Worm (Caenorhabditis elegans) whole organism, L4 larva: ENCODE measurements around the gene msp-32.

Experiments
- D1046.2 ChIP-seq: fragments of 200-800 bp; sonication (Bioruptor generic); IDR thresholded peaks from 2 replicates; pipeline ENCODE4 v1.3.6; 2022; ENCODE audit warnings: missing genetic modification characterization, missing compliant biosample characterization
- F26F4.8 ChIP-seq: fragments of 200-800 bp; sonication (Bioruptor generic); conservative IDR thresholded peaks from 2 replicates; pipeline ENCODE4 v1.3.6; 2022; ENCODE audit warnings: missing genetic modification characterization, missing compliant biosample characterization
- F37D6.2 ChIP-seq: sonication (generic microtip); optimal IDR thresholded peaks from 2 replicates; lab custom pipeline; 2016; ENCODE audit warnings: mild to moderate bottlenecking, missing genetic modification characterization, missing compliant biosample characterization
- F44E2.7 ChIP-seq: fragments of 200-800 bp; sonication (Bioruptor generic); IDR thresholded peaks from 2 replicates; pipeline ENCODE4 v2.1.2; 2022; ENCODE audit warnings: missing genetic modification characterization, missing compliant biosample characterization
- F49E8.2 ChIP-seq: sonication (generic microtip); optimal IDR thresholded peaks from 2 replicates; lab custom pipeline; 2016; ENCODE audit warnings: missing compliant biosample characterization, mild to moderate bottlenecking, missing genetic modification characterization, borderline replicate concordance
- R02D3.7 ChIP-seq: fragments of 150-350 bp; sonication (generic microtip); optimal IDR thresholded peaks from 3 replicates; lab custom pipeline; 2014; ENCODE audit warnings: missing biosample characterization, missing genetic modification characterization
- T20F7.1 ChIP-seq: fragments of 200-800 bp; sonication (Bioruptor generic); optimal IDR thresholded peaks from 2 replicates; lab custom pipeline; 2018; ENCODE audit warnings: mild to moderate bottlenecking, missing genetic modification characterization, missing compliant biosample characterization
- T26A8.4 ChIP-seq: fragments of 200-800 bp; sonication (Bioruptor generic); IDR thresholded peaks from 2 replicates; pipeline ENCODE4 v1.3.6; 2022; ENCODE audit warnings: missing genetic modification characterization, missing compliant biosample characterization
- Y105C5A.15 ChIP-seq: fragments of 200-800 bp; sonication (Bioruptor generic); IDR thresholded peaks from 2 replicates; pipeline ENCODE4 v1.3.6; 2022; ENCODE audit warnings: missing genetic modification characterization, missing compliant biosample characterization
- Y75B8A.6 ChIP-seq: fragments of 200-800 bp; sonication (Bioruptor generic); IDR thresholded peaks from 2 replicates; pipeline ENCODE4 v1.3.6; 2022; ENCODE audit warnings: missing genetic modification reagents, missing genetic modification characterization, missing compliant biosample characterization
- ZK337.2 ChIP-seq: fragments of 200-800 bp; sonication (Bioruptor generic); IDR thresholded peaks from 2 replicates; pipeline ENCODE4 v1.3.6; 2022; ENCODE audit warnings: missing genetic modification reagents, missing genetic modification characterization, missing compliant biosample characterization
- aly-2 ChIP-seq: sonication (generic microtip); optimal IDR thresholded peaks from 2 replicates; lab custom pipeline; 2018; ENCODE audit warnings: missing biosample characterization, missing genetic modification characterization
- ama-1 ChIP-seq: fragments of 150-350 bp; optimal IDR thresholded peaks from 2 replicates; lab custom pipeline; 2014; ENCODE audit warnings: inconsistent platforms, mixed read lengths
- attf-4 ChIP-seq: sonication (generic microtip); optimal IDR thresholded peaks from 3 replicates; lab custom pipeline; 2017; ENCODE audit warnings: missing biosample characterization, missing genetic modification characterization
- ceh-28 ChIP-seq: fragments of 150-350 bp; optimal IDR thresholded peaks from 2 replicates; lab custom pipeline; 2014; ENCODE audit warnings: missing biosample characterization, missing genetic modification reagents, missing genetic modification characterization
- ceh-62 ChIP-seq: sonication (generic microtip); optimal IDR thresholded peaks from 2 replicates; lab custom pipeline; 2017; ENCODE audit warnings: missing biosample characterization, missing genetic modification characterization
- daf-16 ChIP-seq, 3 experiments: sonication (generic microtip); optimal IDR thresholded peaks; 2 replicates each; lab custom pipeline; 2016 to 2017; ENCODE audit warnings: missing genetic modification characterization in 3 of 3, missing genetic modification reagents in 3 of 3, mild to moderate bottlenecking in 2 of 3, missing compliant biosample characterization in 2 of 3, missing biosample characterization in 1 of 3, moderate library complexity in 1 of 3
- daf-19 ChIP-seq: fragments of 200-800 bp; sonication (Bioruptor generic); conservative IDR thresholded peaks from 2 replicates; pipeline ENCODE4 v1.3.6; 2022; ENCODE audit warnings: missing genetic modification characterization, missing compliant biosample characterization
- daf-8 ChIP-seq: fragments of 200-800 bp; sonication (Bioruptor generic); IDR thresholded peaks from 2 replicates; pipeline ENCODE4 v1.3.6; 2022; ENCODE audit warnings: missing genetic modification characterization, missing compliant biosample characterization
- dmd-9 ChIP-seq: fragments of 200-800 bp; sonication (Bioruptor generic); IDR thresholded peaks from 2 replicates; pipeline ENCODE4 v1.3.6; 2022; ENCODE audit warnings: missing genetic modification reagents, missing genetic modification characterization, missing compliant biosample characterization
- dpl-1 ChIP-seq: fragments of 150-350 bp; optimal IDR thresholded peaks from 2 replicates; lab custom pipeline; 2014; ENCODE audit warnings: missing biosample characterization, missing genetic modification reagents, missing genetic modification characterization
- duxl-1 ChIP-seq: sonication (generic microtip); optimal IDR thresholded peaks from 2 replicates; lab custom pipeline; 2016; ENCODE audit warnings: mild to moderate bottlenecking, missing genetic modification characterization, moderate library complexity, missing compliant biosample characterization; ENCODE audit not compliant: poor library complexity
- dve-1 ChIP-seq: sonication (generic microtip); optimal IDR thresholded peaks from 2 replicates; lab custom pipeline; 2017; ENCODE audit warnings: antibody characterized with exemption, mild to moderate bottlenecking, missing genetic modification characterization, missing compliant biosample characterization; ENCODE audit not compliant: insufficient read depth
- egl-43 ChIP-seq: fragments of 200-800 bp; sonication (Bioruptor generic); IDR thresholded peaks from 2 replicates; pipeline ENCODE4 v1.3.6; 2022; ENCODE audit warnings: missing genetic modification reagents, missing genetic modification characterization, missing compliant biosample characterization
- gei-8 ChIP-seq: fragments of 200-800 bp; sonication (Bioruptor generic); optimal IDR thresholded peaks from 2 replicates; lab custom pipeline; 2018; ENCODE audit warnings: mild to moderate bottlenecking, missing genetic modification characterization, missing compliant biosample characterization
- hlh-11 ChIP-seq: fragments of 200-800 bp; sonication (Bioruptor generic); optimal IDR thresholded peaks from 2 replicates; lab custom pipeline; 2018; ENCODE audit warnings: mild to moderate bottlenecking, missing genetic modification characterization, missing compliant biosample characterization
- hlh-30 ChIP-seq: sonication (generic microtip); optimal IDR thresholded peaks from 2 replicates; lab custom pipeline; 2017; ENCODE audit warnings: antibody characterized with exemption, mild to moderate bottlenecking, missing genetic modification characterization, missing compliant biosample characterization; ENCODE audit not compliant: insufficient read depth
- lin-1 ChIP-seq: fragments of 200-800 bp; sonication (Bioruptor generic); IDR thresholded peaks from 2 replicates; pipeline ENCODE4 v1.3.6; 2022; ENCODE audit warnings: missing genetic modification reagents, missing genetic modification characterization, missing compliant biosample characterization
- lsy-2 ChIP-seq, 2 experiments: fragments of 150-350 bp in 1 of 2; sonication (generic microtip) in 1 of 2; optimal IDR thresholded peaks; 2 replicates each; lab custom pipeline; 2014 to 2017; ENCODE audit warnings: missing biosample characterization in 2 of 2, missing genetic modification characterization in 2 of 2
- madf-5 ChIP-seq, 2 experiments: fragments of 200-800 bp; sonication (Bioruptor generic); IDR thresholded peaks; 2 replicates each; pipeline ENCODE4 v1.3.6; 2022; ENCODE audit warnings: missing compliant biosample characterization in 2 of 2, missing genetic modification characterization in 2 of 2
- mdl-1 ChIP-seq, 2 experiments: fragments of 150-350 bp in 1 of 2; sonication (generic microtip) in 1 of 2; optimal IDR thresholded peaks; 2 replicates each; lab custom pipeline; 2014 to 2017; ENCODE audit warnings: missing biosample characterization in 2 of 2, missing genetic modification characterization in 2 of 2
- mdt-29 ChIP-seq: fragments of 200-800 bp; sonication (Bioruptor generic); IDR thresholded peaks from 2 replicates; pipeline ENCODE4 v1.3.6; 2022; ENCODE audit warnings: missing genetic modification reagents, missing genetic modification characterization, missing compliant biosample characterization
- mes-2 ChIP-seq: sonication (generic microtip); optimal IDR thresholded peaks from 2 replicates; lab custom pipeline; 2016; ENCODE audit warnings: missing genotype, mild to moderate bottlenecking, missing genetic modification characterization, missing compliant biosample characterization; ENCODE audit not compliant: poor library complexity, severe bottlenecking
- mxl-3 ChIP-seq: fragments of 200-800 bp; sonication (Bioruptor generic); optimal IDR thresholded peaks from 2 replicates; lab custom pipeline; 2018; ENCODE audit warnings: mild to moderate bottlenecking, missing genetic modification characterization, missing compliant biosample characterization
- nhr-102 ChIP-seq: sonication (generic microtip); optimal IDR thresholded peaks from 2 replicates; lab custom pipeline; 2016; ENCODE audit warnings: mild to moderate bottlenecking, missing genetic modification characterization, moderate library complexity, missing compliant biosample characterization
- nhr-11 ChIP-seq: fragments of 150-350 bp; optimal IDR thresholded peaks from 2 replicates; lab custom pipeline; 2014; ENCODE audit warnings: missing biosample characterization, missing genetic modification characterization
- nhr-28 ChIP-seq: fragments of 150-350 bp; optimal IDR thresholded peaks from 2 replicates; lab custom pipeline; 2014; ENCODE audit warnings: missing biosample characterization, missing genetic modification characterization
- nhr-6 ChIP-seq: fragments of 150-350 bp; optimal IDR thresholded peaks from 2 replicates; lab custom pipeline; 2014; ENCODE audit warnings: missing biosample characterization, missing genetic modification characterization
- nhr-76 ChIP-seq: fragments of 150-350 bp; optimal IDR thresholded peaks from 2 replicates; lab custom pipeline; 2014; ENCODE audit warnings: missing biosample characterization, missing genetic modification characterization
- php-3 ChIP-seq: fragments of 200-800 bp; sonication (Bioruptor generic); IDR thresholded peaks from 2 replicates; pipeline ENCODE4 v1.3.6; 2022; ENCODE audit warnings: missing genetic modification reagents, missing genetic modification characterization, missing compliant biosample characterization
- pqm-1 ChIP-seq: sonication (generic microtip); optimal IDR thresholded peaks from 2 replicates; lab custom pipeline; 2017; ENCODE audit warnings: missing biosample characterization, missing genetic modification characterization
- sdz-12 ChIP-seq: fragments of 200-800 bp; sonication (Bioruptor generic); optimal IDR thresholded peaks from 2 replicates; lab custom pipeline; 2018; ENCODE audit warnings: mild to moderate bottlenecking, missing genetic modification characterization, missing compliant biosample characterization
- skn-1 ChIP-seq: fragments of 150-350 bp; optimal IDR thresholded peaks from 2 replicates; lab custom pipeline; 2014; ENCODE audit warnings: missing biosample characterization, missing genetic modification characterization
- snpc-4 ChIP-seq: fragments of 150-350 bp; optimal IDR thresholded peaks from 2 replicates; lab custom pipeline; 2014; ENCODE audit warnings: missing biosample characterization, missing genetic modification characterization
- spr-1 ChIP-seq: sonication (generic microtip); optimal IDR thresholded peaks from 2 replicates; lab custom pipeline; 2016; ENCODE audit warnings: mild to moderate bottlenecking, missing genetic modification characterization, missing compliant biosample characterization
- spr-3 ChIP-seq: fragments of 200-800 bp; sonication (Bioruptor generic); optimal IDR thresholded peaks from 2 replicates; lab custom pipeline; 2018; ENCODE audit warnings: mild to moderate bottlenecking, missing genetic modification characterization, missing compliant biosample characterization
- tag-97 ChIP-seq: fragments of 200-800 bp; sonication (Bioruptor generic); IDR thresholded peaks from 2 replicates; pipeline ENCODE4 v1.3.6; 2022; ENCODE audit warnings: missing genetic modification characterization, missing compliant biosample characterization
- unc-39 ChIP-seq: sonication (generic microtip); optimal IDR thresholded peaks from 2 replicates; lab custom pipeline; 2017; ENCODE audit warnings: missing biosample characterization, missing genetic modification characterization
- zag-1 ChIP-seq: fragments of 150-350 bp; optimal IDR thresholded peaks from 2 replicates; lab custom pipeline; 2014; ENCODE audit warnings: missing biosample characterization, missing genetic modification characterization
- zfp-3 ChIP-seq: fragments of 200-800 bp; sonication (Bioruptor generic); conservative IDR thresholded peaks from 2 replicates; pipeline ENCODE4 v1.3.6; 2022; ENCODE audit warnings: missing genetic modification reagents, missing genetic modification characterization, missing compliant biosample characterization
- ztf-11 ChIP-seq: fragments of 150-350 bp; optimal IDR thresholded peaks from 2 replicates; lab custom pipeline; 2014; ENCODE audit warnings: missing biosample characterization, missing genetic modification characterization
- ztf-7 ChIP-seq: fragments of 150-350 bp; optimal IDR thresholded peaks from 2 replicates; lab custom pipeline; 2014; ENCODE audit warnings: missing biosample characterization, missing genetic modification characterization

msp-32 gene

ce11 chrII:4856113-4856512, 42.5 kb upstream of the msp-32 start:
- TF ChIP-seq ceh-62 = no peak
- no peak for TF ChIP-seq dmd-9 (GFP tag; lab: Robert Waterston, UW)
- TF ChIP-seq spr-1 (tag; lab: Kevin White, UChicago) = no peak
- no peak for TF ChIP-seq Y75B8A.6 (GFP tag; lab: Robert Waterston, UW)
- TF ChIP-seq F37D6.2 (tag; lab: Kevin White, UChicago) = no peak
- no peak for TF ChIP-seq daf-8 (GFP tag; lab: Robert Waterston, UW)
- TF ChIP-seq D1046.2 (GFP tag; lab: Robert Waterston, UW) = no peak
- TF ChIP-seq hlh-30 (tag; lab: Kevin White, UChicago) = peak; percentile 89
- TF ChIP-seq nhr-28 (tag; lab: Kevin White, UChicago) = peak; percentile 14
- peak; percentile 50 for TF ChIP-seq hlh-11 (tag; lab: Kevin White, UChicago)
- no peak for TF ChIP-seq spr-3 (GFP tag; lab: Kevin White, UChicago)
- TF ChIP-seq T20F7.1 (GFP tag; lab: Kevin White, UChicago) = peak; percentile 32
- TF ChIP-seq mes-2 (tag; lab: Kevin White, UChicago) = no peak
- TF ChIP-seq F44E2.7 (GFP tag; lab: Robert Waterston, UW) = no peak
- TF ChIP-seq F26F4.8 (GFP tag; lab: Robert Waterston, UW) = no peak
- no peak for TF ChIP-seq duxl-1 (tag; lab: Kevin White, UChicago)
- TF ChIP-seq R02D3.7 (tag; lab: Kevin White, UChicago) = no peak
- no peak for TF ChIP-seq nhr-102 (tag; lab: Kevin White, UChicago)
- peak in 1 of 2 experiments; percentile 59 for TF ChIP-seq lsy-2 (tag; optimal IDR thresholded peaks at IDR 0.05; lab: Kevin White, UChicago)
- no peak for TF ChIP-seq T26A8.4
- TF ChIP-seq ceh-28 (tag; lab: Kevin White, UChicago) = no peak
- TF ChIP-seq zfp-3 (GFP tag; lab: Robert Waterston, UW) = no peak
- TF ChIP-seq nhr-6 (tag; lab: Kevin White, UChicago) = no peak
- TF ChIP-seq php-3 (GFP tag; lab: Robert Waterston, UW) = no peak
- no peak for TF ChIP-seq unc-39 (tag; lab: Kevin White, UChicago)
- no peak for TF ChIP-seq pqm-1
- no peak for TF ChIP-seq snpc-4 (tag; lab: Kevin White, UChicago)
- TF ChIP-seq F49E8.2 (tag; lab: Kevin White, UChicago) = no peak
- TF ChIP-seq attf-4 (tag; lab: Kevin White, UChicago) = no peak
- no peak for TF ChIP-seq mxl-3 (GFP tag; lab: Kevin White, UChicago)
- peak; percentile 48 for TF ChIP-seq dve-1
- no peak for TF ChIP-seq egl-43 (GFP tag; lab: Robert Waterston, UW)
- no peak for TF ChIP-seq tag-97 (GFP tag; lab: Robert Waterston, UW)
- TF ChIP-seq daf-16 (GFP tag; optimal IDR thresholded peaks at IDR 0.05; lab: Kevin White, UChicago) = no peak
- peak; percentile 2 for TF ChIP-seq daf-16 (tag; optimal IDR thresholded peaks at IDR 0.05; lab: Kevin White, UChicago)
- TF ChIP-seq mdt-29 (GFP tag; lab: Robert Waterston, UW) = 0 out of 2 replicates have a peak, but pooled peaks have one; percentile 58
- TF ChIP-seq aly-2 (tag; lab: Kevin White, UChicago) = no peak
- no peak for TF ChIP-seq skn-1 (tag; lab: Kevin White, UChicago)
- TF ChIP-seq lin-1 (GFP tag; lab: Robert Waterston, UW) = no peak
- peak; percentile 17 for TF ChIP-seq nhr-11 (tag; lab: Kevin White, UChicago)
- no peak for TF ChIP-seq dpl-1 (GFP tag; lab: Kevin White, UChicago)
- no peak for TF ChIP-seq daf-19
- no peak for TF ChIP-seq madf-5 (GFP tag; IDR thresholded peaks at IDR 0.05; lab: Robert Waterston, UW)
- TF ChIP-seq ztf-7 (tag; lab: Kevin White, UChicago) = no peak
- no peak for TF ChIP-seq Y105C5A.15 (GFP tag; lab: Robert Waterston, UW)
- TF ChIP-seq zag-1 (tag; lab: Kevin White, UChicago) = no peak
- peak in 1 of 2 experiments; percentile 36 for TF ChIP-seq mdl-1 (tag; optimal IDR thresholded peaks at IDR 0.05; lab: Kevin White, UChicago)
- TF ChIP-seq gei-8 = no peak
- TF ChIP-seq ztf-11 (tag; lab: Kevin White, UChicago) = no peak
- no peak for TF ChIP-seq ama-1 (lab: Kevin White, UChicago)
- TF ChIP-seq ZK337.2 (GFP tag; lab: Robert Waterston, UW) = no peak
- TF ChIP-seq nhr-76 (tag; lab: Kevin White, UChicago) = no peak
- TF ChIP-seq sdz-12 = no peak
